Worm (Caenorhabditis elegans): Measurements from ENCODE around the gene F32D1.7.

The F32D1.7 gene

ce11 chrV:4346799-4347198 lies 29.2 kb downstream of the F32D1.7 start, which contains the start of gene mcm-7 (continued):
- TF ChIP-seq attf-3 (GFP tag; conservative IDR thresholded peaks at IDR 0.05) (0 out of 2 replicates have a peak, but pooled peaks have one; percentile 33), snpc-1.3 (tag; optimal IDR thresholded peaks at IDR 0.05; ENCODE audit: insufficient read depth) (peak; percentile 27), dpl-1 (GFP tag; optimal IDR thresholded peaks at IDR 0.05) (peak; percentile 79), rcor-1 (GFP tag; IDR thresholded peaks at IDR 0.05) (peak; percentile 57; the same call in 1 of the 2 replicates), dox-1 (GFP tag; IDR thresholded peaks at IDR 0.05) (peak; percentile 77)

ce11 chrV:4346325-4346724 lies 29.6 kb downstream of the F32D1.7 start, which contains the start of gene hpo-18:
hpo-18 (minus strand) TSS chrV:4346425.
- no peak for TF ChIP-seq ekl-4 (GFP tag; IDR thresholded peaks at IDR 0.05)
- TF ChIP-seq snpc-1.3 (tag; optimal IDR thresholded peaks at IDR 0.05; ENCODE audit: insufficient read depth) = no peak

- TF ChIP-seq zfh-2 (GFP tag; conservative IDR thresholded peaks at IDR 0.05) (no peak), ama-1 (optimal IDR thresholded peaks at IDR 0.05) (no peak), ama-1 (GFP tag; optimal IDR thresholded peaks at IDR 0.05) (no peak), madf-3 (GFP tag; IDR thresholded peaks at IDR 0.05) (0 out of 2 replicates have a peak, but pooled peaks have one; percentile 59), mcd-1 (GFP tag; IDR thresholded peaks at IDR 0.05) (peak; percentile 40; the same call in 1 of the 2 replicates), sdz-38 (tag; optimal IDR thresholded peaks at IDR 0.05) (no peak), K11D2.4 (GFP tag; IDR thresholded peaks at IDR 0.05) (no peak), ceh-91 (GFP tag; IDR thresholded peaks at IDR 0.05) (no peak), dox-1 (GFP tag; IDR thresholded peaks at IDR 0.05) (no peak), tbp1 (GFP tag; optimal IDR thresholded peaks at IDR 0.05) (no peak), athp-1 (tag; optimal IDR thresholded peaks at IDR 0.05) (peak; percentile 10), B0035.1 (tag; optimal IDR thresholded peaks at IDR 0.05) (no peak), pbrm-1 (GFP tag; IDR thresholded peaks at IDR 0.05) (peak; percentile 23; the same call in 1 of the 2 replicates), ceh-79 (tag; optimal IDR thresholded peaks at IDR 0.05) (no peak), F33H1.4 (GFP tag; IDR thresholded peaks at IDR 0.05) (peak; percentile 25; the same call in 1 of the 2 replicates), ztf-6 (GFP tag; IDR thresholded peaks at IDR 0.05) (no peak), hlh-12 (tag; optimal IDR thresholded peaks at IDR 0.05) (no peak), him-1 (tag; optimal IDR thresholded peaks at IDR 0.05) (no peak), lin-40 (tag; optimal IDR thresholded peaks at IDR 0.05) (no peak), F49E8.2 (tag; optimal IDR thresholded peaks at IDR 0.05; ENCODE audit: insufficient read depth) (peak; percentile 27), lin-54 (GFP tag; optimal IDR thresholded peaks at IDR 0.05) (peak; percentile 32), ceh-58 (GFP tag; IDR thresholded peaks at IDR 0.05) (no peak), mel-28 (tag; optimal IDR thresholded peaks at IDR 0.05; ENCODE audit: borderline replicate concordance) (no peak), Y53G8AR.9 (GFP tag; conservative IDR thresholded peaks at IDR 0.05) (no peak), mes-4 (tag; optimal IDR thresholded peaks at IDR 0.05) (no peak), tlf-1 (GFP tag; optimal IDR thresholded peaks at IDR 0.05) (no peak), zim-3 (tag; optimal IDR thresholded peaks at IDR 0.05) (peak; percentile 12), attf-3 (GFP tag; conservative IDR thresholded peaks at IDR 0.05) (no peak), egl-18 (GFP tag; IDR thresholded peaks at IDR 0.05) (no peak), fkh-3 (tag; optimal IDR thresholded peaks at IDR 0.05) (no peak), chd-7 (tag; optimal IDR thresholded peaks at IDR 0.05) (no peak), lin-35 (GFP tag; optimal IDR thresholded peaks at IDR 0.05) (no peak), madf-6 (GFP tag; IDR thresholded peaks at IDR 0.05) (peak; percentile 47), die-1 (tag; optimal IDR thresholded peaks at IDR 0.05) (no peak), dpl-1 (GFP tag; optimal IDR thresholded peaks at IDR 0.05) (no peak), C06A6.2 (GFP tag; conservative IDR thresholded peaks at IDR 0.05) (no peak), attf-6 (GFP tag; IDR thresholded peaks at IDR 0.05) (no peak), rpc-1 (optimal IDR thresholded peaks at IDR 0.05) (no peak), rpc-1 (tag; optimal IDR thresholded peaks at IDR 0.05) (no peak), Y56A3A.18 (GFP tag; IDR thresholded peaks at IDR 0.05) (no peak), ets-4 (GFP tag; optimal IDR thresholded peaks at IDR 0.05) (no peak), nfyb-1 (GFP tag; IDR thresholded peaks at IDR 0.05) (peak; percentile 56), cebp-2 (GFP tag; IDR thresholded peaks at IDR 0.05) (no peak)
Measured at ce11 chrV:4345714-4346113, 30.3 kb downstream of the F32D1.7 start, which contains the start of gene figl-1. figl-1 (minus strand) TSS chrV:4345999.
